Worm (Caenorhabditis elegans): ENCODE data around the gene B0286.1.

- TF ChIP-seq zag-1 (tag; optimal IDR thresholded peaks at IDR 0.05) (no peak), unc-98 (GFP tag; IDR thresholded peaks at IDR 0.05) (no peak), fkh-10 (GFP tag; optimal IDR thresholded peaks at IDR 0.05) (no peak), rnt-1 (tag; optimal IDR thresholded peaks at IDR 0.05) (no peak), alr-1 (tag; optimal IDR thresholded peaks at IDR 0.05; ENCODE audit: borderline replicate concordance) (no peak), pqm-1 (tag; optimal IDR thresholded peaks at IDR 0.05) (no peak)
These were observed 5.4 kb upstream of the B0286.1 start for ce11 chrII:4372867-4373397.
